Fruit fly (Drosophila melanogaster): ENCODE results near the gene CG7215.

CG7215 gene

DNA sequence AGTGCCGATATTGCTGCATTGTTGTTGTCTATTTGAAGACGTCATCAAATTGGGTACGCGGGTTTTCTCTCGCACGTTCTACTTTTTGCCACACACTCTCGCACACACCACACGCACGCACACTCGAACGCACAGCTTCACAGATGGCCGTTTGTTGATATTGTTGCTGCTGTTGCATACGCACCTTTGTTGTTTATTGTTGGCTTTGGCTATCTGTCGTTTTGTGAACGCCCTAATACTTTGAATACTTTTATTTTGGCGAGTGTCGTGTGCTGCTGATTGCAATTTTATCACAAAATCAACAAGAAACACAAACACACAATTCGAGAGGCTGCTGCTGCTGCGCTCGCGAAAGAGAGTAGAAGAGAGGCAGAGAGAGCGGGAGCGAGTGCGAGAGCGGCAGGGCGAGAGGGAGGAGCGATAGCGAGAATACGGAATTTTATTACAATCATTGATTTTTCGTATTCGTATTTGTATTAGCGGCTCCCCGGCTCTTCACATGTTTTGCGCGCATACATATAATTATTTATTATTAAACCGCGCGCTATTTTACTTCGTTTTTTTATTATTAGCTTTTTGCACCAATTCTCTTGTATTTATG, 31.5 kb upstream of the CG7215 start (continued):
- TF ChIP-seq CG18764 (GFP tag; optimal IDR thresholded peaks at IDR 0.05): peak; percentile 41
- peak; percentile 41 for TF ChIP-seq gem (tag; optimal IDR thresholded peaks at IDR 0.05)
- peak; percentile 26 for TF ChIP-seq lilli (GFP tag; optimal IDR thresholded peaks at IDR 0.05)
- TF ChIP-seq jumu (GFP tag; optimal IDR thresholded peaks at IDR 0.05): peak; percentile 33
- peak; percentile 41 for TF ChIP-seq ERR (GFP tag; optimal IDR thresholded peaks at IDR 0.05)
- TF ChIP-seq CG3407 (GFP tag; optimal IDR thresholded peaks at IDR 0.05): peak; percentile 55
- peak; percentile 12 for TF ChIP-seq CG10267 (tag; optimal IDR thresholded peaks at IDR 0.05)
- TF ChIP-seq Hmr (GFP tag; optimal IDR thresholded peaks at IDR 0.05): peak; percentile 42
- peak; percentile 18 for TF ChIP-seq CG12155 (GFP tag; optimal IDR thresholded peaks at IDR 0.05)
- no peak for TF ChIP-seq hbn (GFP tag; IDR thresholded peaks at IDR 0.05; ENCODE audit: partially characterized antibody)
- TF ChIP-seq CG10654 (GFP tag; optimal IDR thresholded peaks at IDR 0.05): peak; percentile 9
- TF ChIP-seq unpg (GFP tag; optimal IDR thresholded peaks at IDR 0.05): peak; percentile 11
- TF ChIP-seq CG17186 (GFP tag; optimal IDR thresholded peaks at IDR 0.05): no peak
- TF ChIP-seq CG6813 (GFP tag; optimal IDR thresholded peaks at IDR 0.05): peak; percentile 58
- no peak for TF ChIP-seq CG8478 (optimal IDR thresholded peaks at IDR 0.05)
- peak; percentile 57 for TF ChIP-seq CG4328 (GFP tag; optimal IDR thresholded peaks at IDR 0.05)
- peak; percentile 52 for TF ChIP-seq D (optimal IDR thresholded peaks at IDR 0.05)
- TF ChIP-seq D (GFP tag; optimal IDR thresholded peaks at IDR 0.05): peak; percentile 32
- peak; percentile 6 for TF ChIP-seq CG18619 (GFP tag; optimal IDR thresholded peaks at IDR 0.05)
- TF ChIP-seq CG17359 (tag; optimal IDR thresholded peaks at IDR 0.05): peak; percentile 71
- TF ChIP-seq CG5180 (GFP tag; optimal IDR thresholded peaks at IDR 0.05): peak; percentile 54
- no peak for TF ChIP-seq knrl (GFP tag; IDR thresholded peaks at IDR 0.05; ENCODE audit: partially characterized antibody)
- peak; percentile 12 for TF ChIP-seq YL-1 (GFP tag; optimal IDR thresholded peaks at IDR 0.05)
- peak; percentile 43 for TF ChIP-seq CG1233 (GFP tag; optimal IDR thresholded peaks at IDR 0.05)
- TF ChIP-seq CG17912 (GFP tag; optimal IDR thresholded peaks at IDR 0.05): peak; percentile 35
- no peak for TF ChIP-seq CG9817 (tag; optimal IDR thresholded peaks at IDR 0.05)
- TF ChIP-seq grn (GFP tag; optimal IDR thresholded peaks at IDR 0.05): peak; percentile 56
- TF ChIP-seq CG8089 (GFP tag; optimal IDR thresholded peaks at IDR 0.05): peak; percentile 47
- TF ChIP-seq nerfin-1 (tag; optimal IDR thresholded peaks at IDR 0.05): peak; percentile 71
- TF ChIP-seq zen (tag; optimal IDR thresholded peaks at IDR 0.05): peak; percentile 47
- TF ChIP-seq HHEX (GFP tag; optimal IDR thresholded peaks at IDR 0.05): peak; percentile 7
- peak; percentile 3 for TF ChIP-seq maf-S (GFP tag; optimal IDR thresholded peaks at IDR 0.05)
- TF ChIP-seq bbx (GFP tag; IDR thresholded peaks at IDR 0.05; ENCODE audit: partially characterized antibody): no peak
- TF ChIP-seq sima (GFP tag; optimal IDR thresholded peaks at IDR 0.05): peak; percentile 16
- TF ChIP-seq yki (optimal IDR thresholded peaks at IDR 0.05): peak; percentile 98
- peak; percentile 76 for TF ChIP-seq CG7987 (GFP tag; optimal IDR thresholded peaks at IDR 0.05)
- TF ChIP-seq CG12236 (GFP tag; optimal IDR thresholded peaks at IDR 0.05): peak; percentile 22
- TF ChIP-seq org-1 (GFP tag; optimal IDR thresholded peaks at IDR 0.05): peak; percentile 67
- TF ChIP-seq CG3163 (GFP tag; optimal IDR thresholded peaks at IDR 0.05): peak; percentile 27
- TF ChIP-seq CG2202 (tag; optimal IDR thresholded peaks at IDR 0.05): peak; percentile 61
- TF ChIP-seq sens (GFP tag): peak; percentile 90
- TF ChIP-seq CG8290 (GFP tag; optimal IDR thresholded peaks at IDR 0.05): no peak
- TF ChIP-seq CG8290 (tag; optimal IDR thresholded peaks at IDR 0.05): peak; percentile 52 to 69
- TF ChIP-seq ems (GFP tag; optimal IDR thresholded peaks at IDR 0.05): peak; percentile 53
- no peak for TF ChIP-seq CG42726 (GFP tag; IDR thresholded peaks at IDR 0.05; ENCODE audit: partially characterized antibody)
- peak; percentile 17 for TF ChIP-seq Kr (GFP tag; optimal IDR thresholded peaks at IDR 0.05)
- TF ChIP-seq Bteb2 (GFP tag; optimal IDR thresholded peaks at IDR 0.05): peak; percentile 1
- TF ChIP-seq abd-A (tag; optimal IDR thresholded peaks at IDR 0.05): peak; percentile 4
- peak; percentile 26 for TF ChIP-seq p53 (GFP tag; optimal IDR thresholded peaks at IDR 0.05)
- peak; percentile 28 for TF ChIP-seq CG6854 (GFP tag; optimal IDR thresholded peaks at IDR 0.05)
- TF ChIP-seq CG8944 (GFP tag; optimal IDR thresholded peaks at IDR 0.05): no peak
